Fruit fly (Drosophila melanogaster) whole organism, embryonic: ENCODE data around the gene Syx1A.

Experiments
- BtbVII ChIP-seq: fragments of 200-800 bp; sonication (Bioruptor generic); optimal IDR thresholded peaks from 3 replicates; lab custom pipeline; 2017; ENCODE audit warnings: missing biosample characterization, mild to moderate bottlenecking, missing genetic modification characterization
- C15 ChIP-seq: fragments of 200-800 bp; sonication (Bioruptor generic); IDR thresholded peaks from 3 replicates; pipeline ENCODE4 v1.3.6; 2022; ENCODE audit warnings: missing biosample characterization, missing genetic modification characterization
- CG10209 ChIP-seq: fragments of 200-800 bp; sonication (Bioruptor generic); optimal IDR thresholded peaks from 3 replicates; lab custom pipeline; 2017; ENCODE audit warnings: missing biosample characterization, mild to moderate bottlenecking, missing genetic modification characterization, missing genetic modification reagents
- CG10654 ChIP-seq: fragments of 200-800 bp; sonication (Bioruptor generic); optimal IDR thresholded peaks from 2 replicates; lab custom pipeline; 2016; ENCODE audit warnings: missing biosample characterization, missing genetic modification characterization
- CG10959 ChIP-seq: fragments of 200-800 bp; sonication (Bioruptor generic); IDR thresholded peaks from 2 replicates; pipeline ENCODE4 v1.3.6; 2022; ENCODE audit warnings: missing biosample characterization, missing genetic modification characterization
- CG11723 ChIP-seq: fragments of 200-800 bp; sonication (Bioruptor generic); optimal IDR thresholded peaks from 2 replicates; lab custom pipeline; 2017; ENCODE audit warnings: missing biosample characterization, mild to moderate bottlenecking, missing genetic modification characterization
- CG12155 ChIP-seq: fragments of 200-800 bp; sonication (Bioruptor generic); optimal IDR thresholded peaks from 3 replicates; lab custom pipeline; 2016; ENCODE audit warnings: missing biosample characterization, missing genetic modification characterization
- CG13296 ChIP-seq: fragments of 200-800 bp; sonication (Bioruptor generic); optimal IDR thresholded peaks from 3 replicates; lab custom pipeline; 2018; ENCODE audit warnings: missing biosample characterization, mild to moderate bottlenecking, missing genetic modification characterization
- CG14014 ChIP-seq: fragments of 200-800 bp; sonication (Bioruptor generic); IDR thresholded peaks from 2 replicates; pipeline ENCODE4 v1.3.6; 2022; ENCODE audit warnings: missing biosample characterization, missing genetic modification characterization
- CG14860 ChIP-seq: fragments of 200-800 bp; sonication (Bioruptor generic); IDR thresholded peaks from 3 replicates; pipeline ENCODE4 v1.3.6; 2022; ENCODE audit warnings: missing biosample characterization, missing genetic modification characterization; ENCODE audit not compliant: partially characterized antibody
- CG16863 ChIP-seq: fragments of 200-800 bp; sonication (Bioruptor generic); optimal IDR thresholded peaks from 3 replicates; lab custom pipeline; 2016; ENCODE audit warnings: missing biosample characterization, missing genetic modification characterization
- CG17912 ChIP-seq: fragments of 200-800 bp; sonication (Bioruptor generic); optimal IDR thresholded peaks from 2 replicates; lab custom pipeline; 2018; ENCODE audit warnings: missing biosample characterization, mild to moderate bottlenecking, missing genetic modification characterization
- CG1792 ChIP-seq: fragments of 200-800 bp; sonication (Bioruptor generic); optimal IDR thresholded peaks from 2 replicates; lab custom pipeline; 2016; ENCODE audit warnings: missing biosample characterization, missing genetic modification characterization
- CG18262 ChIP-seq: fragments of 200-800 bp; optimal IDR thresholded peaks from 3 replicates; lab custom pipeline; 2019; ENCODE audit warnings: missing biosample characterization, mild to moderate bottlenecking, missing genetic modification characterization, moderate library complexity
- CG2116 ChIP-seq: fragments of 200-800 bp; sonication (Bioruptor generic); optimal IDR thresholded peaks from 3 replicates; lab custom pipeline; 2018; ENCODE audit warnings: missing biosample characterization, mild to moderate bottlenecking, missing genetic modification characterization
- CG2875 ChIP-seq: fragments of 200-800 bp; sonication (Bioruptor generic); optimal IDR thresholded peaks from 2 replicates; lab custom pipeline; 2017; ENCODE audit warnings: missing biosample characterization, mild to moderate bottlenecking, missing genetic modification characterization, missing genetic modification reagents
- CG3407 ChIP-seq: fragments of 200-800 bp; sonication (Bioruptor generic); optimal IDR thresholded peaks from 2 replicates; lab custom pipeline; 2018; ENCODE audit warnings: missing biosample characterization, mild to moderate bottlenecking, missing genetic modification characterization
- CG4730 ChIP-seq: fragments of 200-800 bp; sonication (Bioruptor generic); IDR thresholded peaks from 2 replicates; pipeline ENCODE4 v1.3.6; 2022; ENCODE audit warnings: missing biosample characterization, missing genetic modification characterization
- CG6175 ChIP-seq: fragments of 200-800 bp; sonication (Bioruptor generic); IDR thresholded peaks from 3 replicates; pipeline ENCODE4 v1.3.6; 2022; ENCODE audit warnings: missing biosample characterization, missing genetic modification characterization
- CG8944 ChIP-seq: fragments of 200-800 bp; sonication (Bioruptor generic); optimal IDR thresholded peaks from 3 replicates; lab custom pipeline; 2016; ENCODE audit warnings: missing biosample characterization, missing genetic modification characterization
- CG9609 ChIP-seq: fragments of 200-800 bp; sonication (Bioruptor generic); optimal IDR thresholded peaks from 3 replicates; lab custom pipeline; 2016; ENCODE audit warnings: missing biosample characterization, missing genetic modification characterization
- CrebB ChIP-seq: fragments of 200-800 bp; sonication (Bioruptor generic); optimal IDR thresholded peaks from 3 replicates; lab custom pipeline; 2018; ENCODE audit warnings: missing biosample characterization, mild to moderate bottlenecking, missing genetic modification characterization
- Doc2 ChIP-seq: fragments of 200-800 bp; sonication (Bioruptor generic); IDR thresholded peaks from 2 replicates; pipeline ENCODE4 v1.3.6; 2022; ENCODE audit warnings: missing biosample characterization, missing genetic modification characterization
- Elba2 ChIP-seq: fragments of 200-800 bp; sonication (Bioruptor generic); optimal IDR thresholded peaks from 3 replicates; lab custom pipeline; 2016; ENCODE audit warnings: missing biosample characterization, missing genetic modification characterization
- GATAe ChIP-seq: fragments of 200-800 bp; sonication (Bioruptor generic); conservative IDR thresholded peaks from 2 replicates; pipeline ENCODE4 v1.3.6; 2022; ENCODE audit warnings: missing biosample characterization, missing genetic modification characterization
- Hr51 ChIP-seq, 2 experiments: fragments of 200-800 bp; sonication (Bioruptor generic); optimal IDR thresholded peaks; 2 replicates in 1 of 2; 3 replicates in 1 of 2; lab custom pipeline; 2016 to 2018; ENCODE audit warnings: missing biosample characterization in 2 of 2, missing genetic modification characterization in 2 of 2, mild to moderate bottlenecking in 1 of 2, moderate library complexity in 1 of 2
- Myb ChIP-seq: fragments of 200-800 bp; sonication (Bioruptor generic); optimal IDR thresholded peaks from 2 replicates; lab custom pipeline; 2016; ENCODE audit warnings: missing biosample characterization, missing genetic modification characterization
- Neu2 ChIP-seq: fragments of 200-800 bp; sonication (Bioruptor generic); optimal IDR thresholded peaks from 3 replicates; lab custom pipeline; 2016; ENCODE audit warnings: missing biosample characterization, missing genetic modification characterization, borderline replicate concordance
- Scr ChIP-seq: fragments of 200-800 bp; sonication (Bioruptor generic); IDR thresholded peaks from 2 replicates; pipeline ENCODE4 v1.3.6; 2022; ENCODE audit warnings: missing biosample characterization, missing genetic modification characterization; ENCODE audit not compliant: partially characterized antibody
- Spps ChIP-seq: fragments of 200-800 bp; sonication (Bioruptor generic); optimal IDR thresholded peaks from 2 replicates; lab custom pipeline; 2018; ENCODE audit warnings: missing biosample characterization, mild to moderate bottlenecking, missing genetic modification characterization
- Tbp ChIP-seq: fragments of >200 bp; optimal IDR thresholded peaks from 2 replicates; lab custom pipeline; 2018; ENCODE audit warnings: missing biosample characterization, missing genetic modification characterization
- al ChIP-seq: fragments of 200-800 bp; sonication (Bioruptor generic); IDR thresholded peaks from 2 replicates; pipeline ENCODE4 v1.3.6; 2022; ENCODE audit warnings: missing biosample characterization, missing genetic modification characterization
- az2 ChIP-seq: fragments of 200-800 bp; sonication (Bioruptor generic); optimal IDR thresholded peaks from 3 replicates; lab custom pipeline; 2016; ENCODE audit warnings: missing biosample characterization, missing genetic modification characterization
- corto ChIP-seq: fragments of 200-800 bp; sonication (Bioruptor generic); optimal IDR thresholded peaks from 2 replicates; lab custom pipeline; 2016; ENCODE audit warnings: missing biosample characterization, mild to moderate bottlenecking, missing genetic modification characterization, moderate library complexity
- dimm ChIP-seq: fragments of 200-800 bp; sonication (Bioruptor generic); IDR thresholded peaks from 2 replicates; pipeline ENCODE4 v1.3.6; 2022; ENCODE audit warnings: missing biosample characterization, missing genetic modification characterization
- emc ChIP-seq: fragments of 200-800 bp; sonication (Bioruptor generic); optimal IDR thresholded peaks from 2 replicates; lab custom pipeline; 2016; ENCODE audit warnings: missing biosample characterization, missing genetic modification characterization
- fu2 ChIP-seq: fragments of 200-800 bp; sonication (Bioruptor generic); optimal IDR thresholded peaks from 2 replicates; lab custom pipeline; 2016; ENCODE audit warnings: missing biosample characterization, missing genetic modification characterization
- grau ChIP-seq: fragments of 200-800 bp; optimal IDR thresholded peaks from 3 replicates; lab custom pipeline; 2019; ENCODE audit warnings: missing biosample characterization, mild to moderate bottlenecking, missing genetic modification characterization, moderate library complexity
- h ChIP-seq: fragments of >200 bp; optimal IDR thresholded peaks from 2 replicates; lab custom pipeline; 2017
- jumu ChIP-seq: fragments of 200-800 bp; sonication (Bioruptor generic); optimal IDR thresholded peaks from 3 replicates; lab custom pipeline; 2016; ENCODE audit warnings: missing biosample characterization, missing genetic modification characterization
- knrl ChIP-seq: fragments of 200-800 bp; sonication (Bioruptor generic); IDR thresholded peaks from 3 replicates; pipeline ENCODE4 v1.3.6; 2022; ENCODE audit warnings: missing biosample characterization, missing genetic modification characterization; ENCODE audit not compliant: partially characterized antibody
- pzg ChIP-seq: fragments of 200-800 bp; sonication (Bioruptor generic); optimal IDR thresholded peaks from 3 replicates; lab custom pipeline; 2018; ENCODE audit warnings: missing biosample characterization, mild to moderate bottlenecking, missing genetic modification characterization, moderate library complexity
- run ChIP-seq: fragments of 200-800 bp; sonication (Bioruptor generic); optimal IDR thresholded peaks from 3 replicates; lab custom pipeline; 2018; ENCODE audit warnings: missing biosample characterization, mild to moderate bottlenecking, missing genetic modification characterization
- sd ChIP-seq: fragments of 200-800 bp; sonication (Bioruptor generic); optimal IDR thresholded peaks from 3 replicates; lab custom pipeline; 2018; ENCODE audit warnings: missing biosample characterization, mild to moderate bottlenecking, missing genetic modification characterization, moderate library complexity
- seq ChIP-seq: fragments of 200-800 bp; sonication (Bioruptor generic); IDR thresholded peaks from 2 replicates; pipeline ENCODE4 v1.3.6; 2022; ENCODE audit warnings: missing biosample characterization, missing genetic modification characterization
- sna ChIP-seq: fragments of 200-800 bp; sonication (Bioruptor generic); IDR thresholded peaks from 2 replicates; pipeline ENCODE4 v1.3.6; 2022; ENCODE audit warnings: missing biosample characterization, missing genetic modification characterization; ENCODE audit not compliant: partially characterized antibody
- sr ChIP-seq: fragments of 200-800 bp; sonication (Bioruptor generic); IDR thresholded peaks from 3 replicates; pipeline ENCODE4 v1.3.6; 2022; ENCODE audit warnings: missing biosample characterization, missing genetic modification characterization
- tin ChIP-seq: fragments of 200-800 bp; sonication (Bioruptor generic); optimal IDR thresholded peaks from 3 replicates; lab custom pipeline; 2016; ENCODE audit warnings: missing biosample characterization, missing genetic modification characterization
- trem ChIP-seq: fragments of 200-800 bp; optimal IDR thresholded peaks from 3 replicates; lab custom pipeline; 2019; ENCODE audit warnings: missing biosample characterization, mild to moderate bottlenecking, missing genetic modification characterization, moderate library complexity
- tup ChIP-seq: fragments of 200-800 bp; sonication (Bioruptor generic); optimal IDR thresholded peaks from 2 replicates; lab custom pipeline; 2016; ENCODE audit warnings: missing biosample characterization, mild to moderate bottlenecking, missing genetic modification characterization, moderate library complexity

The Syx1A gene

dm6 chr3R:24141013-24141592 is 35.5 kb upstream of the Syx1A start, which contains the start of gene Kal1 (continued):
- peak; percentile 94 for TF ChIP-seq corto
- TF ChIP-seq fu2 (GFP tag; lab: Kevin White, UChicago): no peak
- peak; percentile 90 for TF ChIP-seq tin
- 0 out of 3 replicates have a peak, but pooled peaks have one; percentile 40 for TF ChIP-seq CG14860 (GFP tag; lab: Robert Waterston, UW)
- TF ChIP-seq tup (GFP tag; lab: Kevin White, UChicago): peak; percentile 56
- TF ChIP-seq CG16863 (GFP tag; lab: Kevin White, UChicago): peak; percentile 45
- peak; percentile 58; the same call in 2 of the 3 replicates for TF ChIP-seq CG6175 (GFP tag; lab: Robert Waterston, UW)
- TF ChIP-seq pzg: no peak
- peak; percentile 91 for TF ChIP-seq run
- peak; percentile 84 for TF ChIP-seq CG4730 (GFP tag; lab: Robert Waterston, UW)
- TF ChIP-seq Doc2: peak; percentile 65; the same call in 1 of the 2 replicates
- no peak for TF ChIP-seq Neu2 (GFP tag; lab: Kevin White, UChicago)
- peak; percentile 83 for TF ChIP-seq dimm (GFP tag; lab: Robert Waterston, UW)
- TF ChIP-seq Hr51 (GFP tag; optimal IDR thresholded peaks at IDR 0.05; lab: Kevin White, UChicago): peak; percentile 17 to 96
- TF ChIP-seq CG17912: peak; percentile 5
- TF ChIP-seq Myb: no peak
- peak; percentile 90 for TF ChIP-seq BtbVII (GFP tag; lab: Kevin White, UChicago)
- peak; percentile 89 for TF ChIP-seq az2 (GFP tag; lab: Kevin White, UChicago)
- peak; percentile 59; the same call in 1 of the 2 replicates for TF ChIP-seq sna (GFP tag; lab: Robert Waterston, UW)
- peak; percentile 86 for TF ChIP-seq CG10959 (GFP tag; lab: Robert Waterston, UW)
- TF ChIP-seq trem (tag; lab: Kevin White, UChicago): peak; percentile 93
- peak; percentile 83 for TF ChIP-seq CG10654
- no peak for TF ChIP-seq h (lab: Kevin White, UChicago)
- peak; percentile 95 for TF ChIP-seq CG2875
- peak; percentile 91 for TF ChIP-seq CG10209 (GFP tag; lab: Kevin White, UChicago)
- TF ChIP-seq seq (GFP tag; lab: Robert Waterston, UW): peak; percentile 95
- TF ChIP-seq CG14014 (GFP tag; lab: Robert Waterston, UW): peak; percentile 83; the same call in 1 of the 2 replicates
- peak; percentile 94 for TF ChIP-seq Spps (tag; lab: Kevin White, UChicago)
- TF ChIP-seq Elba2: no peak
- TF ChIP-seq sd (tag; lab: Kevin White, UChicago): peak; percentile 51
- TF ChIP-seq CrebB (tag; lab: Kevin White, UChicago): peak; percentile 89
- TF ChIP-seq GATAe (GFP tag; lab: Robert Waterston, UW): 0 out of 2 replicates have a peak, but pooled peaks have one; percentile 20
- peak; percentile 68; the same call in 1 of the 3 replicates for TF ChIP-seq C15 (GFP tag; lab: Robert Waterston, UW)
- TF ChIP-seq Tbp (GFP tag; lab: Kevin White, UChicago): no peak
- TF ChIP-seq CG11723 (GFP tag; lab: Kevin White, UChicago): peak; percentile 91
- TF ChIP-seq emc: no peak
- TF ChIP-seq CG9609 (GFP tag; lab: Kevin White, UChicago): no peak
- TF ChIP-seq CG2116: peak; percentile 65
- TF ChIP-seq knrl (GFP tag; lab: Robert Waterston, UW): 0 out of 3 replicates have a peak, but pooled peaks have one; percentile 38
- TF ChIP-seq CG8944 (GFP tag; lab: Kevin White, UChicago): no peak
- TF ChIP-seq jumu: no peak
- TF ChIP-seq CG3407 (GFP tag; lab: Kevin White, UChicago): peak; percentile 94
- TF ChIP-seq Scr (GFP tag; lab: Robert Waterston, UW): no peak
- peak; percentile 92 for TF ChIP-seq grau (tag; lab: Kevin White, UChicago)
- peak; percentile 96 for TF ChIP-seq CG18262 (tag; lab: Kevin White, UChicago)
- TF ChIP-seq al (GFP tag; lab: Robert Waterston, UW): peak; percentile 54; the same call in 1 of the 2 replicates
- peak; percentile 44; the same call in 1 of the 3 replicates for TF ChIP-seq sr (GFP tag; lab: Robert Waterston, UW)
- peak; percentile 73 for TF ChIP-seq CG12155
- peak; percentile 88 for TF ChIP-seq CG13296 (GFP tag; lab: Kevin White, UChicago)
- TF ChIP-seq CG1792 (GFP tag; lab: Kevin White, UChicago): no peak
